Fruit fly (Drosophila melanogaster) whole organism, embryonic: ENCODE results near the gene CG31207.

Experiments used
- Atf3 ChIP-seq: fragments of 200-800 bp; sonication (Bioruptor generic); optimal IDR thresholded peaks from 3 replicates; lab custom pipeline; 2016; ENCODE audit warnings: missing biosample characterization, missing genetic modification characterization
- B-H1 ChIP-seq: fragments of 200-800 bp; sonication (Bioruptor generic); IDR thresholded peaks from 3 replicates; pipeline ENCODE4 v1.3.6; 2022; ENCODE audit warnings: missing biosample characterization, missing genetic modification characterization
- CG11247 ChIP-seq: fragments of 200-800 bp; sonication (Bioruptor generic); IDR thresholded peaks from 2 replicates; pipeline ENCODE4 v1.3.6; 2022; ENCODE audit warnings: missing biosample characterization, missing genetic modification characterization
- CG12659 ChIP-seq: fragments of 200-800 bp; sonication (Bioruptor generic); optimal IDR thresholded peaks from 3 replicates; lab custom pipeline; 2017; ENCODE audit warnings: mild to moderate bottlenecking, missing biosample characterization, missing genetic modification reagents, missing genetic modification characterization
- CG12942 ChIP-seq: fragments of 200-800 bp; sonication (Bioruptor generic); optimal IDR thresholded peaks from 3 replicates; lab custom pipeline; 2016; ENCODE audit warnings: missing biosample characterization, missing genetic modification characterization
- CG15269 ChIP-seq: fragments of 200-800 bp; sonication (Bioruptor generic); optimal IDR thresholded peaks from 2 replicates; lab custom pipeline; 2018; ENCODE audit warnings: missing biosample characterization, mild to moderate bottlenecking, missing genetic modification characterization, moderate library complexity
- CG17359 ChIP-seq: fragments of 200-800 bp; sonication (Bioruptor generic); optimal IDR thresholded peaks from 3 replicates; lab custom pipeline; 2018; ENCODE audit warnings: missing biosample characterization, mild to moderate bottlenecking, missing genetic modification characterization, moderate library complexity
- CG17385 ChIP-seq: fragments of 200-800 bp; sonication (Bioruptor generic); optimal IDR thresholded peaks from 3 replicates; lab custom pipeline; 2018; ENCODE audit warnings: missing biosample characterization, mild to moderate bottlenecking, missing genetic modification characterization
- CG2116 ChIP-seq: fragments of 200-800 bp; sonication (Bioruptor generic); optimal IDR thresholded peaks from 3 replicates; lab custom pipeline; 2018; ENCODE audit warnings: missing biosample characterization, mild to moderate bottlenecking, missing genetic modification characterization
- CG3281 ChIP-seq: fragments of 200-800 bp; sonication (Bioruptor generic); optimal IDR thresholded peaks from 3 replicates; lab custom pipeline; 2017; ENCODE audit warnings: missing biosample characterization, mild to moderate bottlenecking, missing genetic modification characterization
- CG3847 ChIP-seq: fragments of 200-800 bp; sonication (Bioruptor generic); IDR thresholded peaks from 2 replicates; pipeline ENCODE4 v1.3.6; 2022; ENCODE audit warnings: missing biosample characterization, missing genetic modification characterization
- CG6689 ChIP-seq: fragments of 200-800 bp; sonication (Bioruptor generic); IDR thresholded peaks from 2 replicates; pipeline ENCODE4 v1.3.6; 2022; ENCODE audit warnings: missing biosample characterization, missing genetic modification characterization
- CG9932 ChIP-seq: fragments of 200-800 bp; sonication (Bioruptor generic); IDR thresholded peaks from 2 replicates; pipeline ENCODE4 v1.3.6; 2022; ENCODE audit warnings: missing biosample characterization, missing genetic modification characterization
- CoRest ChIP-seq: fragments of 200-800 bp; sonication (Bioruptor generic); optimal IDR thresholded peaks from 3 replicates; lab custom pipeline; 2018; ENCODE audit warnings: missing biosample characterization, mild to moderate bottlenecking, missing genetic modification characterization, moderate library complexity
- D19B ChIP-seq: fragments of 200-800 bp; sonication (Bioruptor generic); optimal IDR thresholded peaks from 2 replicates; lab custom pipeline; 2017; ENCODE audit warnings: missing biosample characterization, mild to moderate bottlenecking, missing genetic modification characterization
- Deaf1 ChIP-seq: fragments of 200-800 bp; optimal IDR thresholded peaks from 3 replicates; lab custom pipeline; 2019; ENCODE audit warnings: missing biosample characterization, mild to moderate bottlenecking, missing genetic modification characterization, moderate library complexity
- Dll ChIP-seq: fragments of 200-800 bp; sonication (Bioruptor generic); IDR thresholded peaks from 4 replicates; pipeline ENCODE4 v1.3.6; 2022; ENCODE audit warnings: missing biosample characterization, missing genetic modification characterization; ENCODE audit not compliant: partially characterized antibody
- Fer1 ChIP-seq: fragments of 200-800 bp; sonication (Bioruptor generic); optimal IDR thresholded peaks from 2 replicates; lab custom pipeline; 2017; ENCODE audit warnings: missing biosample characterization, mild to moderate bottlenecking, missing genetic modification characterization
- Gug ChIP-seq: fragments of 200-800 bp; sonication (Bioruptor generic); IDR thresholded peaks from 4 replicates; pipeline ENCODE4 v1.3.6; 2022; ENCODE audit warnings: missing biosample characterization, missing genetic modification characterization
- H15 ChIP-seq: fragments of 200-800 bp; sonication (Bioruptor generic); IDR thresholded peaks from 3 replicates; pipeline ENCODE4 v1.3.6; 2022; ENCODE audit warnings: missing biosample characterization, missing genetic modification characterization
- Hr51 ChIP-seq, 2 experiments: fragments of 200-800 bp; sonication (Bioruptor generic); optimal IDR thresholded peaks; 2 replicates in 1 of 2; 3 replicates in 1 of 2; lab custom pipeline; 2016 to 2018; ENCODE audit warnings: missing biosample characterization in 2 of 2, missing genetic modification characterization in 2 of 2, mild to moderate bottlenecking in 1 of 2, moderate library complexity in 1 of 2
- Lim3 ChIP-seq: fragments of 200-800 bp; sonication (Bioruptor generic); IDR thresholded peaks from 2 replicates; pipeline ENCODE4 v1.3.6; 2022; ENCODE audit warnings: missing biosample characterization, missing genetic modification characterization
- Max ChIP-seq: fragments of 200-800 bp; sonication (Bioruptor generic); optimal IDR thresholded peaks from 2 replicates; lab custom pipeline; 2016; ENCODE audit warnings: missing biosample characterization, mild to moderate bottlenecking, missing genetic modification characterization
- Mrtf ChIP-seq: fragments of 200-800 bp; sonication (Bioruptor generic); IDR thresholded peaks from 3 replicates; pipeline ENCODE4 v1.3.6; 2022; ENCODE audit warnings: missing biosample characterization, missing genetic modification characterization
- Nf-YA ChIP-seq: fragments of 200-800 bp; sonication (Bioruptor generic); IDR thresholded peaks from 2 replicates; pipeline ENCODE4 v1.3.6; 2022; ENCODE audit warnings: missing biosample characterization, missing genetic modification characterization
- Poxn ChIP-seq: fragments of 200-800 bp; sonication (Bioruptor generic); IDR thresholded peaks from 2 replicates; pipeline ENCODE4 v1.3.6; 2022; ENCODE audit warnings: missing biosample characterization, missing genetic modification characterization
- Ptx1 ChIP-seq: fragments of 200-800 bp; sonication (Bioruptor generic); IDR thresholded peaks from 2 replicates; pipeline ENCODE4 v1.3.6; 2022; ENCODE audit warnings: missing biosample characterization, missing genetic modification characterization
- TFAM ChIP-seq: fragments of 200-800 bp; sonication (Bioruptor generic); optimal IDR thresholded peaks from 2 replicates; lab custom pipeline; 2017; ENCODE audit warnings: missing biosample characterization, missing genetic modification characterization, inconsistent platforms
- Xbp1 ChIP-seq: fragments of 200-800 bp; sonication (Bioruptor generic); optimal IDR thresholded peaks from 3 replicates; lab custom pipeline; 2016; ENCODE audit warnings: missing biosample characterization, mild to moderate bottlenecking, missing genetic modification characterization
- ab ChIP-seq: fragments of 200-800 bp; sonication (Bioruptor generic); optimal IDR thresholded peaks from 2 replicates; lab custom pipeline; 2016; ENCODE audit warnings: missing biosample characterization, missing genetic modification characterization
- az2 ChIP-seq: fragments of 200-800 bp; sonication (Bioruptor generic); optimal IDR thresholded peaks from 3 replicates; lab custom pipeline; 2016; ENCODE audit warnings: missing biosample characterization, missing genetic modification characterization
- chinmo ChIP-seq: fragments of 200-800 bp; sonication (Bioruptor generic); IDR thresholded peaks from 4 replicates; pipeline ENCODE4 v1.3.6; 2022; ENCODE audit warnings: missing biosample characterization, missing genetic modification characterization; ENCODE audit not compliant: partially characterized antibody
- cwo ChIP-seq: fragments of 200-800 bp; sonication (Bioruptor generic); optimal IDR thresholded peaks from 3 replicates; lab custom pipeline; 2017; ENCODE audit warnings: missing biosample characterization, missing genetic modification characterization, mild to moderate bottlenecking, moderate library complexity, missing genetic modification reagents
- dmrt11E ChIP-seq: fragments of 200-800 bp; sonication (Bioruptor generic); optimal IDR thresholded peaks from 3 replicates; lab custom pipeline; 2018; ENCODE audit warnings: missing biosample characterization, mild to moderate bottlenecking, missing genetic modification characterization, moderate library complexity
- fd3F ChIP-seq: fragments of 200-800 bp; sonication (Bioruptor generic); optimal IDR thresholded peaks from 2 replicates; lab custom pipeline; 2018; ENCODE audit warnings: missing biosample characterization, mild to moderate bottlenecking, missing genetic modification characterization, moderate library complexity
- ftz-f1 ChIP-seq: fragments of 200-800 bp; sonication (Bioruptor generic); optimal IDR thresholded peaks from 2 replicates; lab custom pipeline; 2016; ENCODE audit warnings: missing biosample characterization, missing genetic modification characterization
- gt ChIP-seq: fragments of 200-800 bp; sonication (Bioruptor generic); IDR thresholded peaks from 2 replicates; pipeline ENCODE4 v1.3.6; 2022; ENCODE audit warnings: missing biosample characterization, missing genetic modification characterization
- h ChIP-seq: fragments of >200 bp; optimal IDR thresholded peaks from 2 replicates; lab custom pipeline; 2017
- kah ChIP-seq: fragments of 200-800 bp; sonication (Bioruptor generic); optimal IDR thresholded peaks from 2 replicates; lab custom pipeline; 2018; ENCODE audit warnings: missing biosample characterization, mild to moderate bottlenecking, missing genetic modification characterization
- kay ChIP-seq: fragments of 200-800 bp; sonication (Bioruptor generic); optimal IDR thresholded peaks from 2 replicates; lab custom pipeline; 2016; ENCODE audit warnings: missing biosample characterization, missing genetic modification characterization
- pnt ChIP-seq: fragments of 200-800 bp; sonication (Bioruptor generic); optimal IDR thresholded peaks from 3 replicates; lab custom pipeline; 2016; ENCODE audit warnings: missing biosample characterization, missing genetic modification characterization
- row ChIP-seq: fragments of 200-800 bp; sonication (Bioruptor generic); IDR thresholded peaks from 3 replicates; pipeline ENCODE4 v1.3.6; 2022; ENCODE audit warnings: missing biosample characterization, missing genetic modification characterization
- sd ChIP-seq: fragments of 200-800 bp; sonication (Bioruptor generic); optimal IDR thresholded peaks from 3 replicates; lab custom pipeline; 2018; ENCODE audit warnings: missing biosample characterization, mild to moderate bottlenecking, missing genetic modification characterization, moderate library complexity
- sens-2 ChIP-seq: fragments of 200-800 bp; sonication (Bioruptor generic); IDR thresholded peaks from 2 replicates; pipeline ENCODE4 v1.3.6; 2022; ENCODE audit warnings: missing biosample characterization, missing genetic modification characterization
- sima ChIP-seq: fragments of 200-800 bp; sonication (Bioruptor generic); optimal IDR thresholded peaks from 2 replicates; lab custom pipeline; 2016; ENCODE audit warnings: missing biosample characterization, missing genetic modification characterization
- trem ChIP-seq: fragments of 200-800 bp; optimal IDR thresholded peaks from 3 replicates; lab custom pipeline; 2019; ENCODE audit warnings: missing biosample characterization, mild to moderate bottlenecking, missing genetic modification characterization, moderate library complexity
- unpg ChIP-seq: fragments of 200-800 bp; sonication (Bioruptor generic); optimal IDR thresholded peaks from 3 replicates; lab custom pipeline; 2018; ENCODE audit warnings: missing biosample characterization, mild to moderate bottlenecking, missing genetic modification characterization, moderate library complexity
- vvl ChIP-seq: fragments of 200-800 bp; sonication (Bioruptor generic); IDR thresholded peaks from 2 replicates; pipeline ENCODE4 v1.3.6; 2022; ENCODE audit warnings: missing biosample characterization, missing genetic modification characterization
- wdn ChIP-seq: fragments of 200-800 bp; sonication (Bioruptor generic); IDR thresholded peaks from 2 replicates; pipeline ENCODE4 v1.3.6; 2022; ENCODE audit warnings: missing biosample characterization, missing genetic modification characterization
- zfh1 ChIP-seq: fragments of 200-800 bp; sonication (Bioruptor generic); IDR thresholded peaks from 3 replicates; pipeline ENCODE4 v1.3.6; 2022; ENCODE audit warnings: missing biosample characterization, missing genetic modification characterization

The CG31207 gene

DNA sequence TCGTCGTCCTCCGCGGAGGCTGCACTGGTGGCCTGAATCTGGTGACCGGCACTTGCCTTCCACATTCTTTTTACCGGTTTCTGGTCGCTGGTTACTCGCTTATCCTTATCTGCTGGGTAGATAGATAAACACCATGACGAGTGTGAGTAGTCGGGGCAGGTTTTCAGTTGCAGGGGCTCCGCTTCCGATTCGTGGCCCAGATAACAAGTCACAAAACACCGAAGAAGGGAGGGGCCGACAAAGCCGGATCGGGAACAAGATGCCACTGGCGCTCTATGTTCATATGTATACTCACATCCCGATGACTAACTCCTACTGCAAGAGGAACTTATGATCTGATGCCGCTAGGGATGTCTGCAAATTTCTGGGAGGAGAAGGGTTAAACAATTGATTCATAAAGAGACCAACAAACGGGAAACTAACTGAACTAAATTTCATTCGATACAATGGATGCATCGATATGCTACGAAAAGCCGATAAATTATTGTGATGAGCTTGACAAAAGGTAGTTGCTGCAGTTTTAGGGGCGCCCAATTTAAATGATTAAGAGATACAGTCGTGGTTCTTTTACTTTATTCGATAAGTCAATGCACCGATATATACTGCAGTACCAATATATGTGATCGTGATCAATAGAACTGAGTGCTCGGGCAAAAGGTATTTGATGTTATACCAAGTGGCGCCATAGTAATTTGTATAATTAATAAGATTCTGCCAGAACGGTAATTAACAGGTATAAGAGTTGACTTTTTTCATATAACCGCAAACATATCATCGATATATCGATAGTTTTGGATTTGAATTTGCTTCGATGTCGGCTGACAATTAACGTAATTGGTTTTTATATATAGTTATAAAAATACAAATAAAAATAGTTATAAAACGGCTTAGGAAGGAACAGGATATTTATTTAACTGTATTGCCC, 17.4 kb upstream of the CG31207 start, which contains the start of gene Cortactin (continued):
- TF ChIP-seq kay (GFP tag; lab: Kevin White, UChicago) (peak; percentile 48), sd (no peak), unpg (GFP tag; lab: Kevin White, UChicago) (no peak), sens-2 (GFP tag; lab: Robert Waterston, UW) (no peak), gt (GFP tag; lab: Robert Waterston, UW) (no peak), h (lab: Kevin White, UChicago) (no peak), wdn (GFP tag; lab: Robert Waterston, UW) (no peak), Dll (GFP tag; lab: Robert Waterston, UW) (peak; percentile 96), CG17359 (tag; lab: Kevin White, UChicago) (no peak), CG2116 (GFP tag; lab: Kevin White, UChicago) (peak; percentile 69), CG12659 (GFP tag; lab: Kevin White, UChicago) (peak; percentile 62), row (peak; percentile 58), CG3281 (GFP tag; lab: Kevin White, UChicago) (no peak), ftz-f1 (GFP tag; lab: Kevin White, UChicago) (no peak), Deaf1 (peak; percentile 75), dmrt11E (tag; lab: Kevin White, UChicago) (no peak), cwo (GFP tag; lab: Kevin White, UChicago) (no peak), Fer1 (GFP tag; lab: Kevin White, UChicago) (no peak), Lim3 (GFP tag; lab: Robert Waterston, UW) (no peak), sima (GFP tag; lab: Kevin White, UChicago) (no peak), az2 (GFP tag; lab: Kevin White, UChicago) (no peak), Max (GFP tag; lab: Kevin White, UChicago) (no peak), Xbp1 (GFP tag; lab: Kevin White, UChicago) (no peak), CG15269 (tag; lab: Kevin White, UChicago) (no peak), CG3847 (GFP tag; lab: Robert Waterston, UW) (peak; percentile 25; the same call in 1 of the 2 replicates), CG17385 (GFP tag; lab: Kevin White, UChicago) (no peak), B-H1 (GFP tag; lab: Robert Waterston, UW) (no peak), Atf3 (no peak), CoRest (tag; lab: Kevin White, UChicago) (peak; percentile 19), vvl (GFP tag; lab: Robert Waterston, UW) (peak; percentile 65; the same call in 1 of the 2 replicates), Poxn (no peak), D19B (GFP tag; lab: Kevin White, UChicago) (no peak), Hr51 (GFP tag; optimal IDR thresholded peaks at IDR 0.05; lab: Kevin White, UChicago) (no peak), fd3F (GFP tag; lab: Kevin White, UChicago) (no peak), CG11247 (GFP tag; lab: Robert Waterston, UW) (no peak), CG12942 (GFP tag; lab: Kevin White, UChicago) (no peak), CG9932 (GFP tag; lab: Robert Waterston, UW) (no peak; the same call in 1 of the 2 replicates), trem (tag; lab: Kevin White, UChicago) (peak; percentile 57), TFAM (GFP tag; lab: Kevin White, UChicago) (no peak), Ptx1 (GFP tag; lab: Robert Waterston, UW) (no peak), H15 (GFP tag; lab: Robert Waterston, UW) (no peak), Mrtf (GFP tag; lab: Robert Waterston, UW) (no peak), Gug (GFP tag; lab: Robert Waterston, UW) (peak; percentile 14; the same call in 1 of the 4 replicates), ab (GFP tag; lab: Kevin White, UChicago) (no peak), zfh1 (GFP tag; lab: Robert Waterston, UW) (no peak), chinmo (GFP tag; lab: Robert Waterston, UW) (peak; percentile 98), kah (GFP tag; lab: Kevin White, UChicago) (no peak), pnt (GFP tag; lab: Kevin White, UChicago) (no peak), CG6689 (GFP tag; lab: Robert Waterston, UW) (no peak), Nf-YA (GFP tag; lab: Robert Waterston, UW) (no peak)
